Fruit fly (Drosophila melanogaster): ENCODE results near the gene SP1173.

DNA sequence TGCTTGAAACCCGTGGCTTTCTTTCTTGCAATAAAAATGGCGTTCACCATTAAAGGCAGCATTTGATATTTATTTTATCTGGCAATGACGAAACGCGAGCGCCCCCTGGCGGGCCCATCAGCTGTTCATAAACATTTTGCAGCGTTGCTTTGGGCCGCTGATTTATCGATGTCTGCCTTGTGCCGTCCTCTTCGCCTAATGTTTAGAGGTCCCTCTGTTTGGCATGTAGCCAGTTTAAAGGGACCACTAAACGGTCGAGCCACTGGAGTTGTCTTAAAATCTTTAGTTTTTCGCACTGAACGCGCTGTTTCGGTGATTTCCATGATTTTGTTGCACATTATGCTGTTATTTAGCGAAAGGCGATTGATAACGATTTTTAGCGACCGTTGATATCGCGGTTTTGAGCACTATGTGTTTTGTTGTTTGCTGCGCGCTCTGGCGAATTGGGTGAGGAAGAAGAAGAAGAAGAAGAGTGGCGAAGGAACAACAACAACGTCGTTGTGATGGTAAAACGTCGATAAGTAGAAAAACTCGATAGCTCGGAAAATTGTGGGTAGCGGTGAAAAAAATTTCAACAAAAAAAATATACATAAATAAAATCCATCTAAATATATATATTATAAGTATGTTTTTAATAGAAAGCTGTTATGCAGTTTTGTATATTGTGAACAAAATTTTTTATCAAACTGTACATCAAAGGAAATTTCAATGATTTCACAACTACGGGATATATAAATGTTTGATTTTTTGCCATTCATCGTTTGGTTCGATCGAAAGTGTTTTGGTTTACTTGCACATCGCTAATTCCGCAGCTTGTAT is 49.2 kb upstream of the SP1173 start, which contains the start of the genes velo and Sbds:
- TF ChIP-seq psq (optimal IDR thresholded peaks at IDR 0.05) (peak; percentile 22), CG8478 (optimal IDR thresholded peaks at IDR 0.05) (no peak), pan (optimal IDR thresholded peaks at IDR 0.05) (no peak)
